Worm (Caenorhabditis elegans): Measurements from ENCODE around the gene tbc-9.

DNA sequence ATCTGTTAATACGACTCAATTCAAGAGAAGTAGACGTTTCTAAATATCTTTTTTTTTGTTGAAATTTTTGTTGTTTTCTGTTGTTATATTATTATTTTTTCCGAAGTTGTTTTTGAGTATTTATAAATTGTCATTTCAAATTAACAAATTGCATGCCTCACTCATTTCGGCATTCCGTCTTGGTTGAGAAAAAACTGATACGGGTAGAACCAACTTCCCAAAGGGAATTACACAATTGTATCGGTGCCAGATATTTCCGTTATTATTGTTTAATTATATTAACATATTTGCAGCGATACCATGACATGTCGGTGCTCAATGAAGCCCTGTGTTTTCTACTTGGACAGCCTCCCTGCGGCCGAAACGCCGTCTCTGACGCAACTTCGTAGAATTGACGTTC is 73.4 kb downstream of the tbc-9 start, which contains the start of gene K09B11.4:
- TF ChIP-seq mes-2 (tag; optimal IDR thresholded peaks at IDR 0.05; ENCODE audit: poor library complexity, severe bottlenecking): no peak
- TF ChIP-seq unc-130 (GFP tag; optimal IDR thresholded peaks at IDR 0.05): no peak
- TF ChIP-seq spr-3 (GFP tag; optimal IDR thresholded peaks at IDR 0.05): no peak
- no peak for TF ChIP-seq daf-12 (tag; optimal IDR thresholded peaks at IDR 0.05)
- TF ChIP-seq nhr-237 (tag; optimal IDR thresholded peaks at IDR 0.05): no peak
- TF ChIP-seq pqm-1 (tag; optimal IDR thresholded peaks at IDR 0.05): no peak
- TF ChIP-seq lin-15B (tag; optimal IDR thresholded peaks at IDR 0.05): no peak
- no peak for TF ChIP-seq nhr-76 (tag; optimal IDR thresholded peaks at IDR 0.05)
- no peak for TF ChIP-seq unc-62 (GFP tag; optimal IDR thresholded peaks at IDR 0.05 in 1 of 2)
- TF ChIP-seq unc-62 (tag; optimal IDR thresholded peaks at IDR 0.05): no peak
- TF ChIP-seq zag-1 (tag; optimal IDR thresholded peaks at IDR 0.05): no peak
- TF ChIP-seq snpc-4 (tag; optimal IDR thresholded peaks at IDR 0.05): no peak
- TF ChIP-seq lin-1 (GFP tag; IDR thresholded peaks at IDR 0.05): no peak
- TF ChIP-seq daf-19 (GFP tag; conservative IDR thresholded peaks at IDR 0.05): no peak

All from whole organism, L4 larva.